In the genomic region with DNA sequence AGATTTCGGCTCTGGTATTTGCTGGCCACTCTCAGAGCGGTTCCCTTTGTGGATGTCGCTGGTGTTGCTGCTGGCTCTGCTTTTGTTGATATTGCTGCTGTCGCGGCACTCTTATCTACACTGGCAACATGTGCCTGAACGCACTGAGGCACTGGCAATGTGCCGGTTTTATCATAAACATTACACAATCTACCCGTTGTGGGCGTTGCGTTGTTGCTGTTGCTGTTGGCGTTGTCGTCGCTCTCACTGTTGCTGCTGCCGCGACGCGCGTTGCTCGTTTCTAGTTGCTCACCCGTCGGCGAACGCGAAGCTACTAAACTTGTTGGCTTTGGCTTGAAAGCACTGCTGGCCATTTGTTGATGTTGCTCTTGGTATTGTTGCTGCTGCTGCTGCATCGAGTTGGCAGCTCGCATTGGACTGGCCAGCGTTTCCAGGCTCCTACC, we compare ENCODE assay signal across 1 fruit fly cellular context.
TF ChIP-seq lines count a peak whose summit lies in the region.

No protein-coding gene starts in this region.

TF ChIP-seq in whole organism, embryonic, 481 proteins besides CTCF, POLR2A, EP300 and RAD21 (continued from another document and continues in another):
- TF ChIP-seq ssp (GFP tag; IDR thresholded peaks at IDR 0.05; lab: Robert Waterston, UW), result no peak
- no peak for TF ChIP-seq CG9727 (GFP tag; optimal IDR thresholded peaks at IDR 0.05; lab: Kevin White, UChicago)
- TF ChIP-seq jing (GFP tag; optimal IDR thresholded peaks at IDR 0.05; lab: Kevin White, UChicago), result no peak
- TF ChIP-seq CG6272 (GFP tag; IDR thresholded peaks at IDR 0.05; lab: Robert Waterston, UW), result no peak
- peak; percentile 2 for TF ChIP-seq chn (GFP tag; optimal IDR thresholded peaks at IDR 0.05; lab: Kevin White, UChicago)
- TF ChIP-seq CG15073 (GFP tag; optimal IDR thresholded peaks at IDR 0.05; lab: Kevin White, UChicago), result no peak
- no peak for TF ChIP-seq Nf-YB (GFP tag; optimal IDR thresholded peaks at IDR 0.05; lab: Kevin White, UChicago)
- no peak for TF ChIP-seq Ravus (GFP tag; IDR thresholded peaks at IDR 0.05; lab: Robert Waterston, UW)
- TF ChIP-seq mld (GFP tag; IDR thresholded peaks at IDR 0.05; lab: Robert Waterston, UW; ENCODE audit: partially characterized antibody), result no peak
- TF ChIP-seq CG12942 (GFP tag; optimal IDR thresholded peaks at IDR 0.05; lab: Kevin White, UChicago), result no peak
- no peak for TF ChIP-seq scrt (GFP tag; optimal IDR thresholded peaks at IDR 0.05; lab: Kevin White, UChicago)
- TF ChIP-seq Eip74EF (GFP tag; optimal IDR thresholded peaks at IDR 0.05; lab: Kevin White, UChicago), result peak in 1 of 2 experiments; percentile 1
- TF ChIP-seq ATbp (GFP tag; optimal IDR thresholded peaks at IDR 0.05; lab: Kevin White, UChicago), result no peak
- TF ChIP-seq CG8290 (GFP tag; optimal IDR thresholded peaks at IDR 0.05; lab: Kevin White, UChicago), result no peak
- peak in 1 of 2 experiments; percentile 13 for TF ChIP-seq CG8290 (tag; optimal IDR thresholded peaks at IDR 0.05; lab: Kevin White, UChicago)
- TF ChIP-seq Asciz (GFP tag; optimal IDR thresholded peaks at IDR 0.05; lab: Kevin White, UChicago), result no peak
- no peak for TF ChIP-seq emc (GFP tag; optimal IDR thresholded peaks at IDR 0.05; lab: Kevin White, UChicago)
- TF ChIP-seq CG3065 (GFP tag; optimal IDR thresholded peaks at IDR 0.05; lab: Kevin White, UChicago), result no peak
- peak; percentile 16; the same call in 1 of the 2 replicates for TF ChIP-seq CG14014 (GFP tag; IDR thresholded peaks at IDR 0.05; lab: Robert Waterston, UW)
- peak; percentile 50 for TF ChIP-seq CG12769 (tag; optimal IDR thresholded peaks at IDR 0.05; lab: Kevin White, UChicago)
- TF ChIP-seq HmgZ (tag; optimal IDR thresholded peaks at IDR 0.05; lab: Kevin White, UChicago), result peak; percentile 29
- TF ChIP-seq CG13296 (GFP tag; optimal IDR thresholded peaks at IDR 0.05; lab: Kevin White, UChicago), result no peak
- no peak for TF ChIP-seq toy (GFP tag; IDR thresholded peaks at IDR 0.05; lab: Robert Waterston, UW)
- TF ChIP-seq lbe (GFP tag; optimal IDR thresholded peaks at IDR 0.05; lab: Kevin White, UChicago), result no peak
- no peak for TF ChIP-seq CG8388 (GFP tag; optimal IDR thresholded peaks at IDR 0.05; lab: Kevin White, UChicago)
- no peak for TF ChIP-seq cato (GFP tag; optimal IDR thresholded peaks at IDR 0.05; lab: Kevin White, UChicago; ENCODE audit: borderline replicate concordance)
- TF ChIP-seq danr (GFP tag; IDR thresholded peaks at IDR 0.05; lab: Robert Waterston, UW), result no peak
- TF ChIP-seq CG11398 (GFP tag; optimal IDR thresholded peaks at IDR 0.05; lab: Kevin White, UChicago), result no peak
- TF ChIP-seq CG2889 (GFP tag; IDR thresholded peaks at IDR 0.05; lab: Robert Waterston, UW), result no peak
- TF ChIP-seq CG1602 (GFP tag; optimal IDR thresholded peaks at IDR 0.05; lab: Kevin White, UChicago), result no peak
- no peak for TF ChIP-seq aop (GFP tag; IDR thresholded peaks at IDR 0.05; lab: Robert Waterston, UW)
- TF ChIP-seq hkb (optimal IDR thresholded peaks at IDR 0.05; lab: Kevin White, UChicago), result no peak
- no peak for TF ChIP-seq hkb (GFP tag; IDR thresholded peaks at IDR 0.05; lab: Robert Waterston, UW)
- no peak for TF ChIP-seq zf30C (GFP tag; optimal IDR thresholded peaks at IDR 0.05; lab: Kevin White, UChicago)
- no peak for TF ChIP-seq maf-S (GFP tag; optimal IDR thresholded peaks at IDR 0.05; lab: Kevin White, UChicago)
- TF ChIP-seq Spps (tag; optimal IDR thresholded peaks at IDR 0.05; lab: Kevin White, UChicago), result no peak
- no peak for TF ChIP-seq CG10321 (GFP tag; IDR thresholded peaks at IDR 0.05; lab: Robert Waterston, UW)
- TF ChIP-seq jumu (GFP tag; optimal IDR thresholded peaks at IDR 0.05; lab: Kevin White, UChicago), result no peak
- TF ChIP-seq Jarid2 (GFP tag; optimal IDR thresholded peaks at IDR 0.05; lab: Kevin White, UChicago), result peak; percentile 90
- TF ChIP-seq YL-1 (GFP tag; optimal IDR thresholded peaks at IDR 0.05; lab: Kevin White, UChicago), result no peak
- no peak for TF ChIP-seq CG12299 (tag; optimal IDR thresholded peaks at IDR 0.05; lab: Kevin White, UChicago)
- TF ChIP-seq rib (GFP tag; IDR thresholded peaks at IDR 0.05; lab: Robert Waterston, UW), result peak; percentile 20; the same call in 1 of the 2 replicates
- no peak for TF ChIP-seq CG18764 (GFP tag; optimal IDR thresholded peaks at IDR 0.05; lab: Kevin White, UChicago)
- peak; percentile 34 for TF ChIP-seq CG3281 (GFP tag; optimal IDR thresholded peaks at IDR 0.05; lab: Kevin White, UChicago)
- TF ChIP-seq CG17568 (GFP tag; optimal IDR thresholded peaks at IDR 0.05; lab: Kevin White, UChicago), result no peak
- no peak for TF ChIP-seq CG4328 (GFP tag; optimal IDR thresholded peaks at IDR 0.05; lab: Kevin White, UChicago)
- TF ChIP-seq Scr (GFP tag; IDR thresholded peaks at IDR 0.05; lab: Robert Waterston, UW; ENCODE audit: partially characterized antibody), result 0 out of 2 replicates have a peak, but pooled peaks have one; percentile 7
- TF ChIP-seq CG17802 (tag; optimal IDR thresholded peaks at IDR 0.05; lab: Kevin White, UChicago), result no peak
- no peak for TF ChIP-seq lov (optimal IDR thresholded peaks at IDR 0.05; lab: Kevin White, UChicago)
- TF ChIP-seq lov (GFP tag; IDR thresholded peaks at IDR 0.05; lab: Robert Waterston, UW), result no peak
- TF ChIP-seq CG12104 (GFP tag; optimal IDR thresholded peaks at IDR 0.05; lab: Kevin White, UChicago), result no peak
- peak; percentile 11 for TF ChIP-seq gro (GFP tag; optimal IDR thresholded peaks at IDR 0.05; lab: Kevin White, UChicago)
- TF ChIP-seq CG14050 (GFP tag; IDR thresholded peaks at IDR 0.05; lab: Robert Waterston, UW), result no peak
- no peak for TF ChIP-seq Hr78 (GFP tag; optimal IDR thresholded peaks at IDR 0.05; lab: Kevin White, UChicago)
- TF ChIP-seq Sox100B (GFP tag; optimal IDR thresholded peaks at IDR 0.05; lab: Kevin White, UChicago), result no peak
- no peak for TF ChIP-seq Chrac-16 (GFP tag; optimal IDR thresholded peaks at IDR 0.05; lab: Kevin White, UChicago)
- TF ChIP-seq CG7556 (GFP tag; optimal IDR thresholded peaks at IDR 0.05; lab: Kevin White, UChicago), result no peak
- no peak for TF ChIP-seq ERR (GFP tag; optimal IDR thresholded peaks at IDR 0.05; lab: Kevin White, UChicago)
- no peak for TF ChIP-seq gsb-n (tag; optimal IDR thresholded peaks at IDR 0.05; lab: Kevin White, UChicago)
- no peak for TF ChIP-seq prd (optimal IDR thresholded peaks at IDR 0.05; lab: Kevin White, UChicago)
- TF ChIP-seq prd (GFP tag; IDR thresholded peaks at IDR 0.05; lab: Robert Waterston, UW), result no peak
- TF ChIP-seq CG18599 (GFP tag; optimal IDR thresholded peaks at IDR 0.05; lab: Kevin White, UChicago), result peak; percentile 38
- TF ChIP-seq Sry-δ (GFP tag; optimal IDR thresholded peaks at IDR 0.05; lab: Kevin White, UChicago), result no peak
- TF ChIP-seq CG2129 (GFP tag; IDR thresholded peaks at IDR 0.05; lab: Robert Waterston, UW; ENCODE audit: partially characterized antibody), result no peak
- TF ChIP-seq cad (GFP tag; optimal IDR thresholded peaks at IDR 0.05; lab: Kevin White, UChicago), result no peak
- no peak for TF ChIP-seq CG12236 (GFP tag; optimal IDR thresholded peaks at IDR 0.05; lab: Kevin White, UChicago)
- no peak for TF ChIP-seq CG16813 (GFP tag; IDR thresholded peaks at IDR 0.05; lab: Robert Waterston, UW; ENCODE audit: partially characterized antibody)
- no peak for TF ChIP-seq Doc2 (GFP tag; IDR thresholded peaks at IDR 0.05; lab: Robert Waterston, UW)
- no peak for TF ChIP-seq ara (GFP tag; IDR thresholded peaks at IDR 0.05; lab: Robert Waterston, UW)
- no peak for TF ChIP-seq grau (tag; optimal IDR thresholded peaks at IDR 0.05; lab: Kevin White, UChicago)
- no peak for TF ChIP-seq wek (GFP tag; optimal IDR thresholded peaks at IDR 0.05; lab: Kevin White, UChicago)
- no peak for TF ChIP-seq gce (GFP tag; IDR thresholded peaks at IDR 0.05; lab: Robert Waterston, UW)
- TF ChIP-seq Pdp1 (GFP tag; optimal IDR thresholded peaks at IDR 0.05; lab: Kevin White, UChicago), result peak in 1 of 2 experiments; percentile 99
- TF ChIP-seq Mrtf (GFP tag; IDR thresholded peaks at IDR 0.05; lab: Robert Waterston, UW), result no peak
- no peak for TF ChIP-seq Hsf (GFP tag; optimal IDR thresholded peaks at IDR 0.05; lab: Kevin White, UChicago)
- TF ChIP-seq dan (GFP tag; IDR thresholded peaks at IDR 0.05; lab: Robert Waterston, UW), result no peak
- TF ChIP-seq HLH4C (GFP tag; IDR thresholded peaks at IDR 0.05; lab: Robert Waterston, UW; ENCODE audit: partially characterized antibody), result no peak
- no peak for TF ChIP-seq CG6854 (GFP tag; optimal IDR thresholded peaks at IDR 0.05; lab: Kevin White, UChicago)
- no peak for TF ChIP-seq Meics (GFP tag; optimal IDR thresholded peaks at IDR 0.05; lab: Kevin White, UChicago)
- no peak for TF ChIP-seq BEAF-32 (GFP tag; optimal IDR thresholded peaks at IDR 0.05; lab: Kevin White, UChicago)
- no peak for TF ChIP-seq gfzf (GFP tag; optimal IDR thresholded peaks at IDR 0.05; lab: Kevin White, UChicago)
- TF ChIP-seq her (GFP tag; optimal IDR thresholded peaks at IDR 0.05; lab: Kevin White, UChicago), result no peak
- TF ChIP-seq btn (GFP tag; optimal IDR thresholded peaks at IDR 0.05; lab: Kevin White, UChicago), result no peak
- no peak for TF ChIP-seq psq (GFP tag; optimal IDR thresholded peaks at IDR 0.05; lab: Kevin White, UChicago)
- no peak for TF ChIP-seq ro (GFP tag; IDR thresholded peaks at IDR 0.05; lab: Robert Waterston, UW)
- no peak for TF ChIP-seq CG31388 (GFP tag; optimal IDR thresholded peaks at IDR 0.05; lab: Kevin White, UChicago)
- peak; percentile 17 for TF ChIP-seq CG2678 (tag; optimal IDR thresholded peaks at IDR 0.05; lab: Kevin White, UChicago)
- no peak for TF ChIP-seq kay (GFP tag; optimal IDR thresholded peaks at IDR 0.05; lab: Kevin White, UChicago)
- TF ChIP-seq CG1233 (GFP tag; optimal IDR thresholded peaks at IDR 0.05; lab: Kevin White, UChicago), result no peak
- no peak for TF ChIP-seq CG7839 (tag; optimal IDR thresholded peaks at IDR 0.05; lab: Kevin White, UChicago)
- no peak for TF ChIP-seq CG7786 (GFP tag; optimal IDR thresholded peaks at IDR 0.05; lab: Kevin White, UChicago)
- no peak for TF ChIP-seq CG9932 (GFP tag; IDR thresholded peaks at IDR 0.05; lab: Robert Waterston, UW)
- no peak for TF ChIP-seq Max (GFP tag; optimal IDR thresholded peaks at IDR 0.05; lab: Kevin White, UChicago)
- no peak for TF ChIP-seq CG1832 (GFP tag; optimal IDR thresholded peaks at IDR 0.05; lab: Kevin White, UChicago)
- TF ChIP-seq CG7745 (tag; optimal IDR thresholded peaks at IDR 0.05; lab: Kevin White, UChicago), result no peak
- TF ChIP-seq CG2116 (GFP tag; optimal IDR thresholded peaks at IDR 0.05; lab: Kevin White, UChicago), result no peak
- no peak for TF ChIP-seq gcm2 (GFP tag; optimal IDR thresholded peaks at IDR 0.05; lab: Kevin White, UChicago)
- TF ChIP-seq dimm (GFP tag; IDR thresholded peaks at IDR 0.05; lab: Robert Waterston, UW), result no peak
- no peak for TF ChIP-seq nerfin-2 (GFP tag; IDR thresholded peaks at IDR 0.05; lab: Robert Waterston, UW; ENCODE audit: partially characterized antibody)
- no peak for TF ChIP-seq CG30403 (GFP tag; optimal IDR thresholded peaks at IDR 0.05; lab: Kevin White, UChicago)
- no peak for TF ChIP-seq tx (GFP tag; optimal IDR thresholded peaks at IDR 0.05; lab: Kevin White, UChicago)
- TF ChIP-seq HLHmδ (GFP tag; optimal IDR thresholded peaks at IDR 0.05; lab: Kevin White, UChicago), result no peak
- peak; percentile 100 for TF ChIP-seq CG11504 (tag; optimal IDR thresholded peaks at IDR 0.05; lab: Kevin White, UChicago)
- no peak for TF ChIP-seq CG18011 (GFP tag; optimal IDR thresholded peaks at IDR 0.05; lab: Kevin White, UChicago)
- TF ChIP-seq so (GFP tag; IDR thresholded peaks at IDR 0.05; lab: Robert Waterston, UW), result peak; percentile 10; the same call in 1 of the 3 replicates
- TF ChIP-seq pho (GFP tag; optimal IDR thresholded peaks at IDR 0.05; lab: Kevin White, UChicago), result no peak
- no peak for TF ChIP-seq br (optimal IDR thresholded peaks at IDR 0.05; lab: Kevin White, UChicago)
- no peak for TF ChIP-seq D19A (tag; optimal IDR thresholded peaks at IDR 0.05; lab: Kevin White, UChicago)
- peak; percentile 3 for TF ChIP-seq HmgD (GFP tag; optimal IDR thresholded peaks at IDR 0.05; lab: Kevin White, UChicago)
- no peak for TF ChIP-seq Lhr (GFP tag; optimal IDR thresholded peaks at IDR 0.05; lab: Kevin White, UChicago)
- TF ChIP-seq CG31224 (GFP tag; IDR thresholded peaks at IDR 0.05; lab: Robert Waterston, UW), result no peak
- TF ChIP-seq caup (GFP tag; optimal IDR thresholded peaks at IDR 0.05; lab: Kevin White, UChicago; ENCODE audit: severe bottlenecking), result peak; percentile 25
- TF ChIP-seq Rfx (GFP tag; IDR thresholded peaks at IDR 0.05; lab: Robert Waterston, UW), result peak; percentile 39; the same call in 1 of the 2 replicates
- no peak for TF ChIP-seq tin (GFP tag; optimal IDR thresholded peaks at IDR 0.05; lab: Kevin White, UChicago)
- TF ChIP-seq CG12071 (GFP tag; optimal IDR thresholded peaks at IDR 0.05; lab: Kevin White, UChicago), result peak; percentile 4
- no peak for TF ChIP-seq bigmax (GFP tag; optimal IDR thresholded peaks at IDR 0.05; lab: Kevin White, UChicago)
- peak; percentile 6 for TF ChIP-seq CG12659 (GFP tag; optimal IDR thresholded peaks at IDR 0.05; lab: Kevin White, UChicago)
- no peak for TF ChIP-seq Dip2 (GFP tag; IDR thresholded peaks at IDR 0.05; lab: Robert Waterston, UW)
- no peak for TF ChIP-seq luna (GFP tag; optimal IDR thresholded peaks at IDR 0.05; lab: Kevin White, UChicago)
- TF ChIP-seq CG4424 (GFP tag; optimal IDR thresholded peaks at IDR 0.05; lab: Kevin White, UChicago), result no peak
- no peak for TF ChIP-seq Ets97D (GFP tag; optimal IDR thresholded peaks at IDR 0.05; lab: Kevin White, UChicago)
- no peak for TF ChIP-seq Dek (tag; optimal IDR thresholded peaks at IDR 0.05; lab: Kevin White, UChicago)
- TF ChIP-seq CG13424 (tag; optimal IDR thresholded peaks at IDR 0.05; lab: Kevin White, UChicago), result no peak
- peak; percentile 4 for TF ChIP-seq MTF-1 (GFP tag; optimal IDR thresholded peaks at IDR 0.05; lab: Kevin White, UChicago; ENCODE audit: borderline replicate concordance)
- TF ChIP-seq Abd-B (GFP tag; optimal IDR thresholded peaks at IDR 0.05; lab: Kevin White, UChicago), result no peak
- no peak for TF ChIP-seq usp (GFP tag; optimal IDR thresholded peaks at IDR 0.05; lab: Kevin White, UChicago)
- no peak for TF ChIP-seq CG31365 (tag; optimal IDR thresholded peaks at IDR 0.05; lab: Kevin White, UChicago)
- no peak for TF ChIP-seq CG7271 (tag; optimal IDR thresholded peaks at IDR 0.05; lab: Kevin White, UChicago)
- TF ChIP-seq CG16863 (GFP tag; optimal IDR thresholded peaks at IDR 0.05; lab: Kevin White, UChicago), result no peak
- TF ChIP-seq crc (GFP tag; optimal IDR thresholded peaks at IDR 0.05; lab: Kevin White, UChicago), result no peak
- no peak for TF ChIP-seq gem (tag; optimal IDR thresholded peaks at IDR 0.05; lab: Kevin White, UChicago)
- no peak for TF ChIP-seq repo (GFP tag; optimal IDR thresholded peaks at IDR 0.05; lab: Kevin White, UChicago)
